Fruit fly (Drosophila melanogaster) whole organism, prepupa: Measurements from ENCODE around the gene CG13605.

Experiments
- CG10669 ChIP-seq: fragments of 200-800 bp; sonication (Bioruptor generic); optimal IDR thresholded peaks from 3 replicates; lab custom pipeline; 2018; ENCODE audit warnings: missing biosample characterization, mild to moderate bottlenecking, missing genetic modification characterization, moderate library complexity
- CG11294 ChIP-seq: fragments of 200-800 bp; sonication (Bioruptor generic); IDR thresholded peaks from 2 replicates; pipeline ENCODE4 v1.3.6; 2022; ENCODE audit warnings: missing biosample characterization, missing genetic modification characterization
- CG11762 ChIP-seq: fragments of 200-800 bp; sonication (Bioruptor generic); optimal IDR thresholded peaks from 3 replicates; lab custom pipeline; 2016; ENCODE audit warnings: missing biosample characterization, missing genetic modification characterization; ENCODE audit not compliant: insufficient read depth
- CG11902 ChIP-seq: fragments of 200-800 bp; sonication (Bioruptor generic); optimal IDR thresholded peaks from 3 replicates; lab custom pipeline; 2016; ENCODE audit warnings: missing biosample characterization, missing genetic modification characterization
- CG15336 ChIP-seq: fragments of 200-800 bp; sonication (Bioruptor generic); IDR thresholded peaks from 2 replicates; pipeline ENCODE4 v1.3.6; 2022; ENCODE audit warnings: missing biosample characterization, missing genetic modification characterization
- CG1621 ChIP-seq: fragments of 200-800 bp; sonication (Bioruptor generic); optimal IDR thresholded peaks from 3 replicates; lab custom pipeline; 2018; ENCODE audit warnings: missing biosample characterization, mild to moderate bottlenecking, missing genetic modification characterization
- CG16779 ChIP-seq: fragments of 200-800 bp; sonication (Bioruptor generic); optimal IDR thresholded peaks from 3 replicates; lab custom pipeline; 2017; ENCODE audit warnings: missing biosample characterization, mild to moderate bottlenecking, missing genetic modification characterization
- CG3032 ChIP-seq: fragments of 200-800 bp; optimal IDR thresholded peaks from 2 replicates; lab custom pipeline; 2019; ENCODE audit warnings: missing biosample characterization, mild to moderate bottlenecking, missing genetic modification characterization, moderate library complexity
- CG31627 ChIP-seq: fragments of 200-800 bp; sonication (Bioruptor generic); optimal IDR thresholded peaks from 3 replicates; lab custom pipeline; 2016; ENCODE audit warnings: missing biosample characterization, missing genetic modification characterization
- CG32006 ChIP-seq: fragments of 200-800 bp; sonication (Bioruptor generic); optimal IDR thresholded peaks from 3 replicates; lab custom pipeline; 2017; ENCODE audit warnings: missing biosample characterization, mild to moderate bottlenecking, missing genetic modification characterization
- CG34406 ChIP-seq: fragments of 200-800 bp; sonication (Bioruptor generic); optimal IDR thresholded peaks from 3 replicates; lab custom pipeline; 2016; ENCODE audit warnings: missing biosample characterization, missing genetic modification characterization
- CG3919 ChIP-seq: fragments of 200-800 bp; sonication (Bioruptor generic); optimal IDR thresholded peaks from 3 replicates; lab custom pipeline; 2016; ENCODE audit warnings: missing biosample characterization, missing genetic modification characterization
- CG4318 ChIP-seq: fragments of 200-800 bp; sonication (Bioruptor generic); optimal IDR thresholded peaks from 3 replicates; lab custom pipeline; 2017; ENCODE audit warnings: missing biosample characterization, mild to moderate bottlenecking, missing genetic modification characterization
- CG6163 ChIP-seq: fragments of 200-800 bp; sonication (Bioruptor generic); IDR thresholded peaks from 3 replicates; pipeline ENCODE4 v1.3.6; 2022; ENCODE audit warnings: missing biosample characterization, missing genetic modification characterization
- CG6276 ChIP-seq: fragments of 200-800 bp; sonication (Bioruptor generic); optimal IDR thresholded peaks from 2 replicates; lab custom pipeline; 2017; ENCODE audit warnings: missing biosample characterization, mild to moderate bottlenecking, missing genetic modification characterization
- CG6792 ChIP-seq: fragments of 200-800 bp; sonication (Bioruptor generic); optimal IDR thresholded peaks from 3 replicates; lab custom pipeline; 2016; ENCODE audit warnings: missing biosample characterization, missing genetic modification characterization
- CG6808 ChIP-seq: fragments of 200-800 bp; sonication (Bioruptor generic); optimal IDR thresholded peaks from 3 replicates; lab custom pipeline; 2017; ENCODE audit warnings: missing biosample characterization, missing genetic modification characterization, mild to moderate bottlenecking, moderate library complexity, missing genetic modification reagents
- CG7368 ChIP-seq: fragments of 200-800 bp; sonication (Bioruptor generic); optimal IDR thresholded peaks from 3 replicates; lab custom pipeline; 2016; ENCODE audit warnings: missing biosample characterization, missing genetic modification characterization
- CG8119 ChIP-seq: fragments of 200-800 bp; sonication (Bioruptor generic); IDR thresholded peaks from 3 replicates; pipeline ENCODE4 v1.3.6; 2022; ENCODE audit warnings: missing biosample characterization, missing genetic modification characterization
- CG8319 ChIP-seq: fragments of 200-800 bp; sonication (Bioruptor generic); optimal IDR thresholded peaks from 3 replicates; lab custom pipeline; 2016; ENCODE audit warnings: missing biosample characterization, missing genetic modification characterization
- CG8632 ChIP-seq: fragments of 200-800 bp; sonication (Bioruptor generic); optimal IDR thresholded peaks from 3 replicates; lab custom pipeline; 2016; ENCODE audit warnings: missing biosample characterization, missing genetic modification characterization
- CG9139 ChIP-seq: fragments of 200-800 bp; sonication (Bioruptor generic); optimal IDR thresholded peaks from 3 replicates; lab custom pipeline; 2017; ENCODE audit warnings: missing biosample characterization, mild to moderate bottlenecking, missing genetic modification characterization
- Eip78C ChIP-seq: fragments of 200-800 bp; sonication (Bioruptor generic); peaks from one replicate; lab custom pipeline; 2016; ENCODE audit warnings: missing biosample characterization, missing genetic modification characterization
- Ets21C ChIP-seq: fragments of 200-800 bp; sonication (Bioruptor generic); optimal IDR thresholded peaks from 3 replicates; lab custom pipeline; 2016; ENCODE audit warnings: missing biosample characterization, missing genetic modification characterization
- Ets96B ChIP-seq: fragments of 200-800 bp; optimal IDR thresholded peaks from 2 replicates; lab custom pipeline; 2019; ENCODE audit warnings: missing biosample characterization, mild to moderate bottlenecking, missing genetic modification characterization, moderate library complexity
- Gug ChIP-seq: fragments of 200-800 bp; sonication (Bioruptor generic); IDR thresholded peaks from 2 replicates; pipeline ENCODE4 v1.3.6; 2022; ENCODE audit warnings: missing biosample characterization, missing genetic modification characterization
- Hr38 ChIP-seq: sonication (Bioruptor generic); optimal IDR thresholded peaks from 2 replicates; lab custom pipeline; 2016; ENCODE audit warnings: missing biosample characterization, missing genetic modification characterization
- Hr39 ChIP-seq: fragments of 200-800 bp; sonication (Bioruptor generic); optimal IDR thresholded peaks from 2 replicates; lab custom pipeline; 2016; ENCODE audit warnings: missing biosample characterization, missing genetic modification characterization
- Hr4 ChIP-seq: fragments of 200-800 bp; sonication (Bioruptor generic); optimal IDR thresholded peaks from 3 replicates; lab custom pipeline; 2016; ENCODE audit warnings: missing biosample characterization, missing genetic modification characterization
- Lpt ChIP-seq: fragments of 200-800 bp; sonication (Bioruptor generic); optimal IDR thresholded peaks from 3 replicates; lab custom pipeline; 2016; ENCODE audit warnings: missing biosample characterization, missing genetic modification characterization
- Met ChIP-seq: fragments of 200-800 bp; sonication (Bioruptor generic); optimal IDR thresholded peaks from 3 replicates; lab custom pipeline; 2016; ENCODE audit warnings: missing biosample characterization, missing genetic modification characterization
- OdsH ChIP-seq: fragments of 200-800 bp; sonication (Bioruptor generic); optimal IDR thresholded peaks from 3 replicates; lab custom pipeline; 2016; ENCODE audit warnings: missing biosample characterization, missing genetic modification characterization
- Smox ChIP-seq: fragments of 200-800 bp; sonication (Bioruptor generic); optimal IDR thresholded peaks from 3 replicates; lab custom pipeline; 2016; ENCODE audit warnings: missing biosample characterization, missing genetic modification characterization
- Sox102F ChIP-seq: fragments of 200-800 bp; sonication (Bioruptor generic); optimal IDR thresholded peaks from 2 replicates; lab custom pipeline; 2016; ENCODE audit warnings: missing biosample characterization, mild to moderate bottlenecking, missing genetic modification characterization
- achi ChIP-seq: fragments of 200-800 bp; sonication (Bioruptor generic); optimal IDR thresholded peaks from 3 replicates; lab custom pipeline; 2016; ENCODE audit warnings: missing biosample characterization, missing genetic modification characterization
- dac ChIP-seq: fragments of 200-800 bp; sonication (Bioruptor generic); optimal IDR thresholded peaks from 2 replicates; lab custom pipeline; 2017; ENCODE audit warnings: missing biosample characterization, mild to moderate bottlenecking, missing genetic modification characterization
- dsx ChIP-seq: fragments of 200-800 bp; optimal IDR thresholded peaks from 3 replicates; lab custom pipeline; 2019; ENCODE audit warnings: missing biosample characterization, mild to moderate bottlenecking, missing genetic modification characterization, moderate library complexity; ENCODE audit not compliant: poor library complexity, severe bottlenecking
- fd59A ChIP-seq: fragments of 200-800 bp; sonication (Bioruptor generic); optimal IDR thresholded peaks from 2 replicates; lab custom pipeline; 2017; ENCODE audit warnings: missing biosample characterization, mild to moderate bottlenecking, missing genetic modification characterization, missing genetic modification reagents
- fd85E ChIP-seq: fragments of 200-800 bp; sonication (Bioruptor generic); optimal IDR thresholded peaks from 3 replicates; lab custom pipeline; 2016; ENCODE audit warnings: missing biosample characterization, missing genetic modification characterization
- fkh ChIP-seq: fragments of 200-800 bp; sonication (Bioruptor generic); optimal IDR thresholded peaks from 3 replicates; lab custom pipeline; 2017; ENCODE audit warnings: missing biosample characterization, mild to moderate bottlenecking, missing genetic modification characterization, moderate library complexity
- pdm3 ChIP-seq: fragments of 200-800 bp; sonication (Bioruptor generic); optimal IDR thresholded peaks from 3 replicates; lab custom pipeline; 2016; ENCODE audit warnings: missing biosample characterization, missing genetic modification characterization
- salr ChIP-seq, 2 experiments: fragments of 200-800 bp; sonication (Bioruptor generic); optimal IDR thresholded peaks; 3 replicates each; lab custom pipeline; 2016 to 2018; ENCODE audit warnings: missing biosample characterization in 2 of 2, missing genetic modification characterization in 2 of 2, mild to moderate bottlenecking in 1 of 2
- spab ChIP-seq: fragments of 200-800 bp; sonication (Bioruptor generic); optimal IDR thresholded peaks from 2 replicates; lab custom pipeline; 2017; ENCODE audit warnings: missing biosample characterization, mild to moderate bottlenecking, missing genetic modification characterization, missing genetic modification reagents
- ss ChIP-seq, 2 experiments: fragments of 200-800 bp; sonication (Bioruptor generic); optimal IDR thresholded peaks; 2 replicates in 1 of 2; 3 replicates in 1 of 2; lab custom pipeline; 2017 to 2018; ENCODE audit warnings: mild to moderate bottlenecking in 2 of 2, missing biosample characterization in 2 of 2, missing genetic modification characterization in 2 of 2, moderate library complexity in 1 of 2
- svp ChIP-seq: fragments of 200-800 bp; sonication (Bioruptor generic); peaks from one replicate; lab custom pipeline; 2016; ENCODE audit warnings: missing biosample characterization, missing genetic modification characterization
- topi ChIP-seq: fragments of 200-800 bp; sonication (Bioruptor generic); optimal IDR thresholded peaks from 3 replicates; lab custom pipeline; 2016; ENCODE audit warnings: missing biosample characterization, missing genetic modification characterization

CG13605 gene

dm6 chr3R:24148838-24149237 lies 36.6 kb upstream of the CG13605 start, which contains the start of gene Slimp (continued):
- no peak for TF ChIP-seq ss (GFP tag; optimal IDR thresholded peaks at IDR 0.05; lab: Kevin White, UChicago)
- peak; percentile 27 for TF ChIP-seq CG31627
- TF ChIP-seq Smox: peak; percentile 37
- 0 out of 3 replicates have a peak, but pooled peaks have one; percentile 15 for TF ChIP-seq CG8119 (GFP tag; lab: Robert Waterston, UW)
- TF ChIP-seq CG8632 (GFP tag; lab: Kevin White, UChicago): no peak
- TF ChIP-seq pdm3: peak; percentile 52
- TF ChIP-seq CG6163 (GFP tag; lab: Robert Waterston, UW): peak; percentile 53; the same call in 1 of the 3 replicates
- peak; percentile 14 for TF ChIP-seq CG3032
- TF ChIP-seq CG9139: no peak
- peak; percentile 46 for TF ChIP-seq Hr4
- no peak for TF ChIP-seq CG3919 (GFP tag; lab: Kevin White, UChicago)
- no peak for TF ChIP-seq fd59A (GFP tag; lab: Kevin White, UChicago)
- no peak for TF ChIP-seq CG6276 (GFP tag; lab: Kevin White, UChicago)
- no peak for TF ChIP-seq fkh (GFP tag; lab: Kevin White, UChicago)
- TF ChIP-seq OdsH: peak; percentile 33
- TF ChIP-seq CG8319 (GFP tag; lab: Kevin White, UChicago): no peak
- TF ChIP-seq dac (GFP tag; lab: Kevin White, UChicago): no peak
- no peak for TF ChIP-seq Lpt (GFP tag; lab: Kevin White, UChicago)
- TF ChIP-seq Met (GFP tag; lab: Kevin White, UChicago): peak; percentile 43
- no peak for TF ChIP-seq Gug (GFP tag; lab: Robert Waterston, UW)
- no peak for TF ChIP-seq CG11902 (GFP tag; lab: Kevin White, UChicago)
- TF ChIP-seq CG6808 (GFP tag; lab: Kevin White, UChicago): no peak
- TF ChIP-seq Hr38 (GFP tag; lab: Kevin White, UChicago): no peak
- TF ChIP-seq CG32006 (GFP tag; lab: Kevin White, UChicago): peak; percentile 13
- no peak for TF ChIP-seq spab
- peak; percentile 29 for TF ChIP-seq topi
- no peak for TF ChIP-seq CG7368
- TF ChIP-seq CG6792 (GFP tag; lab: Kevin White, UChicago): no peak
- TF ChIP-seq achi (GFP tag; lab: Kevin White, UChicago): peak; percentile 26

DNA sequence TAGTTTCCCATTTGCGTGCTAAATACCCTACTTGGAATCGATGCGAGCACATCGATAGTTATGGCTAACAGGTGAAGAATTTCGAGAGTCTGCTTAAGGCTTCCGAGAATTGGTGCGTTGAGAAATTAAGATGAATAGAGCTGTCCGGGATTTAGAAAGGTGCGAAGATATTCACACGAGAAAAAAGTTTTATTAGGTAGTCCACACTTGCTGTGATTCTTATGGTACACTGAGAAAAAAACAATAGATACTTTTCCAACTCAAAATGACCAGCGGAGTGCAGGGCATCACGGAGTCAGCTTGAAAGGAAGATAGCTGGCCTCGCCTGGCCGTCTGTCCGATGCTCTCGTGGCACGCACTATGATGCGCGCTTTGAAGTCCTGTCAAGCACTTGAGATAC lies 32.4 kb upstream of the CG13605 start:
- TF ChIP-seq CG1621 (tag; lab: Kevin White, UChicago): peak; percentile 50
- TF ChIP-seq Lpt (GFP tag; lab: Kevin White, UChicago): peak; percentile 34
- TF ChIP-seq CG7368: peak; percentile 31
- TF ChIP-seq Hr4: peak; percentile 82
- TF ChIP-seq topi: peak; percentile 55
- peak; percentile 58 for TF ChIP-seq Hr39
- peak; percentile 7 for TF ChIP-seq CG9139
- TF ChIP-seq Eip78C (GFP tag; lab: Kevin White, UChicago): peak; percentile 93
- TF ChIP-seq achi (GFP tag; lab: Kevin White, UChicago): peak; percentile 68
- peak; percentile 58 for TF ChIP-seq CG11762 (GFP tag; lab: Kevin White, UChicago)
- no peak for TF ChIP-seq Hr38 (GFP tag; lab: Kevin White, UChicago)
- peak; percentile 81 for TF ChIP-seq CG8119 (GFP tag; lab: Robert Waterston, UW)
- TF ChIP-seq salr (GFP tag; optimal IDR thresholded peaks at IDR 0.05; lab: Kevin White, UChicago): peak; percentile 36 to 79
- TF ChIP-seq spab: peak; percentile 70
- peak; percentile 42 for TF ChIP-seq CG16779
- peak; percentile 11 for TF ChIP-seq Ets21C (GFP tag; lab: Kevin White, UChicago)
- peak; percentile 3 for TF ChIP-seq CG34406 (GFP tag; lab: Kevin White, UChicago)
- peak; percentile 42 for TF ChIP-seq CG8632 (GFP tag; lab: Kevin White, UChicago)
- peak; percentile 72 to 95 for TF ChIP-seq ss (GFP tag; optimal IDR thresholded peaks at IDR 0.05; lab: Kevin White, UChicago)
- TF ChIP-seq fd59A (GFP tag; lab: Kevin White, UChicago): peak; percentile 80
- peak; percentile 60 for TF ChIP-seq dsx (GFP tag; lab: Kevin White, UChicago)
- TF ChIP-seq CG10669: peak; percentile 76
- no peak for TF ChIP-seq CG8319 (GFP tag; lab: Kevin White, UChicago)
- peak; percentile 45 for TF ChIP-seq Sox102F (GFP tag; lab: Kevin White, UChicago)
- peak; percentile 89 for TF ChIP-seq CG32006 (GFP tag; lab: Kevin White, UChicago)
- peak; percentile 76 for TF ChIP-seq CG3032
- TF ChIP-seq CG31627: peak; percentile 44
- peak; percentile 80 for TF ChIP-seq svp (GFP tag; lab: Kevin White, UChicago)
- TF ChIP-seq CG4318 (GFP tag; lab: Kevin White, UChicago): peak; percentile 81
- peak; percentile 75 for TF ChIP-seq Ets96B (tag; lab: Kevin White, UChicago)
- no peak for TF ChIP-seq CG11902 (GFP tag; lab: Kevin White, UChicago)
- TF ChIP-seq CG11294 (GFP tag; lab: Robert Waterston, UW): no peak
- no peak for TF ChIP-seq fd85E (GFP tag; lab: Kevin White, UChicago)
- TF ChIP-seq fkh (GFP tag; lab: Kevin White, UChicago): no peak
- peak; percentile 75 for TF ChIP-seq CG15336 (GFP tag; lab: Robert Waterston, UW)
- TF ChIP-seq Gug (GFP tag; lab: Robert Waterston, UW): peak; percentile 57
- TF ChIP-seq dac (GFP tag; lab: Kevin White, UChicago): peak; percentile 66
- TF ChIP-seq pdm3: peak; percentile 69
- TF ChIP-seq CG6808 (GFP tag; lab: Kevin White, UChicago): peak; percentile 80
